Worm (Caenorhabditis elegans): Measurements from ENCODE around the gene peb-1.
A peak's percentile ranks its signal among the peaks of the same experiment; 100 is the strongest.

The peb-1 gene

ce11 chrX:2242568-2243185, 31.8 kb downstream of the peb-1 start, which contains the start of gene rpl-11.2 (continued):
- TF ChIP-seq fkh-10 (GFP tag; optimal IDR thresholded peaks at IDR 0.05), result peak; percentile 96
- TF ChIP-seq unc-39 (tag; optimal IDR thresholded peaks at IDR 0.05), result peak; percentile 22
- TF ChIP-seq pqm-1 (tag; optimal IDR thresholded peaks at IDR 0.05), result peak; percentile 97
- no peak for TF ChIP-seq mdl-1 (tag; optimal IDR thresholded peaks at IDR 0.05)
- TF ChIP-seq nhr-23 (tag; optimal IDR thresholded peaks at IDR 0.05), result peak; percentile 99
- TF ChIP-seq nhr-12 (tag; optimal IDR thresholded peaks at IDR 0.05), result no peak
- TF ChIP-seq lsy-12 (tag; optimal IDR thresholded peaks at IDR 0.05), result peak; percentile 95
- TF ChIP-seq nhr-77 (tag; optimal IDR thresholded peaks at IDR 0.05), result peak; percentile 86
- peak; percentile 93 for TF ChIP-seq ceh-28 (tag; optimal IDR thresholded peaks at IDR 0.05)

- TF ChIP-seq aly-2 (tag; optimal IDR thresholded peaks at IDR 0.05) (no peak), ceh-28 (tag; optimal IDR thresholded peaks at IDR 0.05) (no peak), R02D3.7 (tag; optimal IDR thresholded peaks at IDR 0.05) (no peak), pha-4 (tag; optimal IDR thresholded peaks at IDR 0.05) (no peak), eor-1 (tag; optimal IDR thresholded peaks at IDR 0.05) (no peak), pqm-1 (tag; optimal IDR thresholded peaks at IDR 0.05) (no peak), lsy-12 (tag; optimal IDR thresholded peaks at IDR 0.05) (no peak), elt-3 (tag; optimal IDR thresholded peaks at IDR 0.05) (no peak)
These were observed 36.1 kb downstream of the peb-1 start, which contains the start of gene AH9.1 for ce11 chrX:2246908-2247307. TSS of gene AH9.1 (minus strand) at chrX:2247008.

- no peak for TF ChIP-seq snpc-4 (tag; optimal IDR thresholded peaks at IDR 0.05)
- TF ChIP-seq nhr-237 (tag; optimal IDR thresholded peaks at IDR 0.05), result no peak
- TF ChIP-seq unc-62 (GFP tag; optimal IDR thresholded peaks at IDR 0.05), result no peak
- no peak for TF ChIP-seq nhr-23 (tag; optimal IDR thresholded peaks at IDR 0.05)
- TF ChIP-seq skn-1 (tag; optimal IDR thresholded peaks at IDR 0.05), result no peak
- no peak for TF ChIP-seq egl-5 (tag; optimal IDR thresholded peaks at IDR 0.05)
- no peak for TF ChIP-seq lin-39 (tag; optimal IDR thresholded peaks at IDR 0.05)
- TF ChIP-seq aly-2 (tag; optimal IDR thresholded peaks at IDR 0.05), result no peak
- TF ChIP-seq ceh-16 (tag; optimal IDR thresholded peaks at IDR 0.05), result no peak
These were observed 47.1 kb downstream of the peb-1 start, which contains the start of gene crn-4 for ce11 chrX:2258001-2258400. TSS of gene crn-4 (minus strand) at chrX:2258101.

- TF ChIP-seq skn-1 (tag; optimal IDR thresholded peaks at IDR 0.05) (no peak), unc-39 (tag; optimal IDR thresholded peaks at IDR 0.05) (no peak), jun-1 (tag; optimal IDR thresholded peaks at IDR 0.05) (peak; percentile 48), ama-1 (optimal IDR thresholded peaks at IDR 0.05) (no peak), nhr-28 (tag; optimal IDR thresholded peaks at IDR 0.05) (no peak), nhr-11 (tag; optimal IDR thresholded peaks at IDR 0.05) (no peak), hmg-11 (tag; optimal IDR thresholded peaks at IDR 0.05) (no peak), lin-39 (tag; optimal IDR thresholded peaks at IDR 0.05) (no peak), elt-2 (tag; optimal IDR thresholded peaks at IDR 0.05) (peak; percentile 10), aly-2 (tag; optimal IDR thresholded peaks at IDR 0.05) (no peak), lin-15B (tag; optimal IDR thresholded peaks at IDR 0.05) (no peak), snpc-4 (tag; optimal IDR thresholded peaks at IDR 0.05) (no peak), pha-4 (tag; optimal IDR thresholded peaks at IDR 0.05) (peak; percentile 0), tbx-2 (tag; optimal IDR thresholded peaks at IDR 0.05) (no peak), nhr-67 (tag; optimal IDR thresholded peaks at IDR 0.05) (no peak), pqm-1 (tag; optimal IDR thresholded peaks at IDR 0.05) (peak; percentile 11)
These were observed 47.6 kb downstream of the peb-1 start for ce11 chrX:2258404-2258803.

ce11 chrX:2261003-2261402, 50.2 kb downstream of the peb-1 start, which contains the start of gene AH9.3:
TSS of gene AH9.3 (minus strand) at chrX:2261103.
- TF ChIP-seq nhr-237 (tag; optimal IDR thresholded peaks at IDR 0.05) (no peak), jun-1 (tag; optimal IDR thresholded peaks at IDR 0.05) (no peak), nhr-11 (tag; optimal IDR thresholded peaks at IDR 0.05) (no peak)

- peak; percentile 48 for TF ChIP-seq elt-2 (tag; optimal IDR thresholded peaks at IDR 0.05)
- TF ChIP-seq ztf-4 (tag; optimal IDR thresholded peaks at IDR 0.05), result no peak
- TF ChIP-seq pqm-1 (tag; optimal IDR thresholded peaks at IDR 0.05), result peak; percentile 49
- TF ChIP-seq nhr-11 (tag; optimal IDR thresholded peaks at IDR 0.05), result no peak
- peak; percentile 57 for TF ChIP-seq pha-4 (tag; optimal IDR thresholded peaks at IDR 0.05)
- no peak for TF ChIP-seq ceh-16 (tag; optimal IDR thresholded peaks at IDR 0.05)
- TF ChIP-seq aly-2 (tag; optimal IDR thresholded peaks at IDR 0.05), result no peak
These were observed 51.6 kb downstream of the peb-1 start for ce11 chrX:2262420-2262819.
